Fruit fly (Drosophila melanogaster): ENCODE measurements around the gene CG31974.
A peak's percentile ranks its signal among the peaks of the same experiment; 100 is the strongest.

CG31974 gene

DNA sequence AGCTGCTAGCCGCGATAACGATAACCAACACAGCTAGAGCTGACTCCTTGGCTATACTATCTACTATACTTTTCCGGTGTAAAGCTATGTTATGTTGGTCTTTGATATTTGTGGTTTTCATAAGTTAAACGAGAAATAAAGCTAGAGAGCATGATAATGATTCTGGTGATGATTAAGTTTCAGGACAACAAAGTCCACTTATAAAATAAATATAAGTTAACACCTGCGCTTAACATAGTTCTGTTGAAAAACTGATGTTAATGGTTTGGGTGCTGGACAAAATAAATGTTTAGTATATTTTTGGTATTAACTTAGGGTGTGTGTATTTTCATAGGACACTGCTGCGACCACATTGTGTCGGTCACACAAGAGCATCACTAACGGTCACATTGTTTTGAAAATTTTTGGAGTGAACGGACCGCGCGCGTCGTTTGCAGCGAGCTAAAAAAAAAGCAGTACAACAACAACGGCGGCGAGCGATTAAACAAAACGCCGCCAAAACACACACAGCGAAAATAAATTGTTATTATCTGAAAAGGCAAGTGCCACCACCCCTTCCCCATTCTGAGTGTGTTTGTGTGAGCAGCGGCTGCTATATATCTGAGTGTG lies 15.9 kb upstream of the CG31974 start, which contains the start of the genes CG33635 and spen (continued):
- TF ChIP-seq Ets21C (GFP tag; optimal IDR thresholded peaks at IDR 0.05) (no peak), Eip78C (GFP tag) (peak; percentile 84), CG34406 (GFP tag; optimal IDR thresholded peaks at IDR 0.05) (no peak), CG8119 (GFP tag; IDR thresholded peaks at IDR 0.05) (no peak), CG16779 (tag; optimal IDR thresholded peaks at IDR 0.05) (peak; percentile 53), Sox102F (GFP tag; optimal IDR thresholded peaks at IDR 0.05) (no peak), CG11902 (GFP tag; optimal IDR thresholded peaks at IDR 0.05) (no peak), Ets96B (tag; optimal IDR thresholded peaks at IDR 0.05) (peak; percentile 37), CG15336 (GFP tag; IDR thresholded peaks at IDR 0.05) (no peak), Smox (GFP tag; optimal IDR thresholded peaks at IDR 0.05) (no peak), CG6163 (GFP tag; IDR thresholded peaks at IDR 0.05) (no peak), CG9139 (GFP tag; optimal IDR thresholded peaks at IDR 0.05) (peak; percentile 24), CG4318 (GFP tag; optimal IDR thresholded peaks at IDR 0.05) (no peak), pdm3 (GFP tag; optimal IDR thresholded peaks at IDR 0.05) (no peak), CG6792 (GFP tag; optimal IDR thresholded peaks at IDR 0.05) (no peak), CG8632 (GFP tag; optimal IDR thresholded peaks at IDR 0.05) (no peak), Sox14 (GFP tag; optimal IDR thresholded peaks at IDR 0.05) (peak; percentile 62), CG7368 (GFP tag; optimal IDR thresholded peaks at IDR 0.05) (peak; percentile 1), cyc (GFP tag; optimal IDR thresholded peaks at IDR 0.05) (no peak), CG6854 (GFP tag; optimal IDR thresholded peaks at IDR 0.05) (peak; percentile 59)

DNA sequence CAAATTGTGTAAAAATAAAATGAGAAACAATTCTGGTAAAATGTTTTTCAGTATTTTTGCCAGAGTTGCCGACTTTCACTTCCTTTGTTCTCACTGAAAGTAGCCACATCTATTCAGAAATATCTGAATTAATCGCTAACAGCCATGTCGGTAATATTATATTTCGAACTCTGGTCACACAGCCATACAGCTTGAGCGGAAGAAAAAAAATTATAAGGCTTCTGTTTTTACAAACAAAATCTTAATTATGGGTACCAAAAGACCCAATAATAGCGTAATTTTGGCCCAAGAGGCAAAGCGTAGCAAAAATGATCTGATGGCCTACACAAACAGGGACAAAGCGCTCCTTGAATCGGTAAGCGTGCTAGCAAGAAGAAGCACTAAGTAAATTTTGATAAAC lies 13.1 kb upstream of the CG31974 start, which contains the start of gene CG3436:
TSS of gene CG3436 (plus strand) at position 36 of the 400 bp plus-strand sequence.
- TF ChIP-seq CG6854 (GFP tag; optimal IDR thresholded peaks at IDR 0.05) = peak; percentile 32
- TF ChIP-seq CG11762 (GFP tag; optimal IDR thresholded peaks at IDR 0.05; ENCODE audit: insufficient read depth) = no peak
- TF ChIP-seq fkh (GFP tag; optimal IDR thresholded peaks at IDR 0.05) = peak; percentile 34
- TF ChIP-seq CG3032 (tag; optimal IDR thresholded peaks at IDR 0.05) = peak; percentile 2
- no peak for TF ChIP-seq dac (GFP tag; optimal IDR thresholded peaks at IDR 0.05)
- TF ChIP-seq CG7368 (GFP tag; optimal IDR thresholded peaks at IDR 0.05) = no peak
- peak; percentile 59 for TF ChIP-seq Eip78C (GFP tag)
- TF ChIP-seq esn (GFP tag; optimal IDR thresholded peaks at IDR 0.05) = no peak
- TF ChIP-seq cyc (GFP tag; optimal IDR thresholded peaks at IDR 0.05) = no peak
- TF ChIP-seq Sox14 (GFP tag; optimal IDR thresholded peaks at IDR 0.05) = peak; percentile 100
- no peak for TF ChIP-seq svp (GFP tag)

DNA sequence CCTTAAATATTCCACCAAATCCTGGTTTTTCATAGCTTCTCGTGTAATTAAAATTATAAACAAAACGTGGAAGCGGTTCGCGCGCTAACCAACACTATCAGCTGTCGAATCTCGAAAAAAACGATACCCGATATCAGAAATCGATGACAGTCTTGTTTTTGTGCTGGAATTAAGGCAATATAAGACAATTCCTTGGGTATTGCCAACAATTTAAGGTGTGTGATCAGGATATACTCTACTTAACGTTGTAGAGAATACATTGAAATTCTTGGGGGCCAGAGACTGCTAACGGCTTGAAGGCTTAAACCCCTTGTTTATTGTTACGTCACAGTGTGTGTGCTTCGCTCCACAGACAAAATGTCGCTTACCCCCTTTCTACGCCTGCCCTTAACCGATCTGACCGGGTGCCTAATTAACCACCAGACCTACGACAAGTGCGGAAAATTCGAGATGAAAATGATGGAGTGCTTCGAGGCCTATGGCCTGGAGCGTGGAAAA lies 12.4 kb upstream of the CG31974 start, which contains the start of gene Pus10:
TSS of gene Pus10 (minus strand) at position 91 of the 498 bp plus-strand sequence.
- TF ChIP-seq Lpt (GFP tag; optimal IDR thresholded peaks at IDR 0.05) = no peak
- TF ChIP-seq pdm3 (GFP tag; optimal IDR thresholded peaks at IDR 0.05) = no peak
- peak; percentile 96 for TF ChIP-seq vri (GFP tag; optimal IDR thresholded peaks at IDR 0.05)
- TF ChIP-seq Blimp-1 (GFP tag; optimal IDR thresholded peaks at IDR 0.05) = no peak
- TF ChIP-seq CG3032 (tag; optimal IDR thresholded peaks at IDR 0.05) = no peak
- no peak for TF ChIP-seq Gug (GFP tag; IDR thresholded peaks at IDR 0.05)
- TF ChIP-seq topi (GFP tag; optimal IDR thresholded peaks at IDR 0.05) = no peak
- no peak for TF ChIP-seq CG8319 (GFP tag; optimal IDR thresholded peaks at IDR 0.05)
- peak; percentile 23 for TF ChIP-seq CG6854 (GFP tag; optimal IDR thresholded peaks at IDR 0.05)
- no peak for TF ChIP-seq CG8119 (GFP tag; IDR thresholded peaks at IDR 0.05)
- no peak for TF ChIP-seq cyc (GFP tag; optimal IDR thresholded peaks at IDR 0.05)
- TF ChIP-seq CG34406 (GFP tag; optimal IDR thresholded peaks at IDR 0.05) = no peak
- TF ChIP-seq Eip78C (GFP tag) = peak; percentile 51
- TF ChIP-seq CG10669 (GFP tag; optimal IDR thresholded peaks at IDR 0.05) = no peak
- no peak for TF ChIP-seq Ets96B (tag; optimal IDR thresholded peaks at IDR 0.05)

DNA sequence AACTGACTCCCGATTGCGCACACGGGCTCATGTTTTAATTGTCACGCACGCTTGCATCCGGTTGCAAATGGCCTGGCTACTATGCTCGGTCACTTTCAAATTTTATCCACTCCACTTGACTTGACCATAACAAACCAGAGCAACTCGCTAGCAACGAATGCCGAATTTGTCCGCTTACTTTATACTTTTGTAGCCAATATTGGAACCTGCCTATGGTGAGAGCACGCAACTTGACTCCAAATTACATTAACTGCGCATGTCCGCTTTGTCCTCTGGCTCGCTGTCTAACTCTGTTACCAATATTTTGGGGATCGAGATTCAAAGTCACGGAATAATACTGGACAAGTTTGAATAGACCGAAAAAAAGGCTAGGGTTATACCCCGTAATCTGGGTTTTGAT lies 10.3 kb upstream of the CG31974 start, which contains the start of gene CG42399:
TSS of gene CG42399 (minus strand) at position 159 of the 400 bp plus-strand sequence.
- TF ChIP-seq CG16779 (tag; optimal IDR thresholded peaks at IDR 0.05) (no peak), OdsH (GFP tag; optimal IDR thresholded peaks at IDR 0.05) (no peak), Ets96B (tag; optimal IDR thresholded peaks at IDR 0.05) (no peak), Sox15 (GFP tag; optimal IDR thresholded peaks at IDR 0.05) (no peak), Eip78C (GFP tag) (no peak), CG6854 (GFP tag; optimal IDR thresholded peaks at IDR 0.05) (no peak), CG8319 (GFP tag; optimal IDR thresholded peaks at IDR 0.05) (no peak), fkh (GFP tag; optimal IDR thresholded peaks at IDR 0.05) (no peak), CG6163 (GFP tag; IDR thresholded peaks at IDR 0.05) (no peak), fd85E (GFP tag; optimal IDR thresholded peaks at IDR 0.05) (no peak), CG32006 (GFP tag; optimal IDR thresholded peaks at IDR 0.05) (no peak), CG3032 (tag; optimal IDR thresholded peaks at IDR 0.05) (no peak), cyc (GFP tag; optimal IDR thresholded peaks at IDR 0.05) (no peak), Hr39 (GFP tag; optimal IDR thresholded peaks at IDR 0.05) (no peak)
